Fruit fly (Drosophila melanogaster): ENCODE results near the gene CG17721.

Gene CG17721

dm6 chr3R:11234918-11235371 lies at the start of gene CG17721, which contains the start of gene Arfip:
Gene CG17721 (plus strand): TSS chr3R:11235140.
Gene Arfip (minus strand): TSS chr3R:11235013.
- TF ChIP-seq CTCF (optimal IDR thresholded peaks at IDR 0.05): peak in 1 of 2 experiments; percentile 11
- TF ChIP-seq CG8478 (optimal IDR thresholded peaks at IDR 0.05): no peak

- TF ChIP-seq CTCF (optimal IDR thresholded peaks at IDR 0.05) (no peak), CG8478 (optimal IDR thresholded peaks at IDR 0.05) (no peak)
These were observed 39.1 kb upstream of the CG17721 start, which contains the start of gene CG18577 for dm6 chr3R:11195792-11196191. Gene CG18577 (plus strand): TSS chr3R:11196092.

- no peak for TF ChIP-seq CG8478 (optimal IDR thresholded peaks at IDR 0.05)
These were observed 38.1 kb upstream of the CG17721 start for dm6 chr3R:11196648-11197388.

- no peak for TF ChIP-seq CG8478 (optimal IDR thresholded peaks at IDR 0.05)
These were observed 37.6 kb upstream of the CG17721 start, which contains the start of gene cu for dm6 chr3R:11197389-11197716. Gene cu (plus strand): TSS chr3R:11197592.

dm6 chr3R:11198062-11198472 lies 36.9 kb upstream of the CG17721 start:
- TF ChIP-seq CTCF (optimal IDR thresholded peaks at IDR 0.05): no peak
- TF ChIP-seq CG8478 (optimal IDR thresholded peaks at IDR 0.05): no peak

dm6 chr3R:11199227-11199835 lies 35.6 kb upstream of the CG17721 start:
- no peak for TF ChIP-seq CG8478 (optimal IDR thresholded peaks at IDR 0.05)
- TF ChIP-seq CTCF (optimal IDR thresholded peaks at IDR 0.05): no peak

DNA sequence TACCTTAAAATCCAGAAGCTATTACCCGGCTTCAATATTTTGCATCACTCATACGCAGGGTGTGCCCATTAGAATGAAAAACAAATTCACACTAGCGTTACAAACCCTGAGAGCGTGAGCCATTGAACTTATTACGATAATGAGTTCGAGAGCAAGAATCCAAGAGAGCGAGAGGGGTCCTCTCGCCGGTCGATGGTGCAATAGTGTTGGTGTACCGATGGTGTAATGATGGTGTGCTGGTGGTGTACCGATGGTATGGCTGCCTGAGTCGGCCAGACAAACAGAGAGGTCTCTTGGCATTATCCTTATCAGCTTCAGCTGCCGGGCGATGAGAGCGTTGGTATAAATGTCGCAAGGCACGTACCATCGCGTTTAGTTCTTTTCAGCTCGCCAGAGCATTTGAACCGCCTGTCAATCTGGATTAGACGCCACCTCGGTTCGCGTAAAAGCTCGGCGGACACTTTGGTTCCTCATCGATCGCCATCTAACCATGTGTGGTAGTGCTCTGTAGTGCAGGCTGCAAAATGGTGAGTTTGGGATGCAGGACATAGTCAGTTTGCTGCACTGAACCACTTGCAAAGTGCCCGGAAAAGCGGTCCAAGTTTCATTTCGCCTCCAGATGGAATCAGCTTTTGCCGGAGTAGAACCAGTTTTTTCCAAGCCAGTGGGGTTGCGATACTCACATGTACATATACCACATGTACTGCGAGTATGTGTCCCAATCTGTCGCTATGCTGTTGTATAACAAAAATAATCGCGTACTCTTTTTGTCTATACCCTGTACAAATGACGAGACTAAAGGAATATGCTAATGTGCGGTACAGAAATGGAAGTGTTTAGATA lies 34.7 kb upstream of the CG17721 start:
- no peak for TF ChIP-seq CTCF (optimal IDR thresholded peaks at IDR 0.05)
- no peak for TF ChIP-seq CG8478 (optimal IDR thresholded peaks at IDR 0.05)

DNA sequence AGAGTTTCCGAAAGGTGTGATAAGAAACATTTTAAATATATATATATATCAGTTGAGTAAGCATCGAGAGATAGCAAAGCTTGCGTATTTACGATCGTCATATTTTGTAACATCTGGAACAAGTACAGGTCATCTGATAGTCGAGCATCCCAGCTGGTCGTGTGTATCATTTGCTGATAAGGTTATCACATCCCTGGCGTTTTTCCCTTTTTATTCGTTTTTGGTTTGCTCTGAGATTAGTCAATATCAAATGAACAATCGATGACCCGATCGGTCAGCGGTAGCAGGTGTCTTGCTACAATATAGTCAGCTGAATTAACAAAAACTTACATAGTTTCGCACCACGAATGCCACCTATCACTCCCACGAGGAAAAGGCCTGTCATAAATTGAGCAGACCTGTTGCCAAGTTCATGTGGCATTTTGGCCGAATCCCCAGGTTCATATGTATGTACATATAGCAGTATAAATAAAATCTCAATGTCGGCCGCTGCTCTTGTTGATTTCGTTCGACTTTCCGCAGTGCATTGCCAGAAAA lies 34.0 kb upstream of the CG17721 start:
- TF ChIP-seq CG8478 (optimal IDR thresholded peaks at IDR 0.05) (no peak), CTCF (optimal IDR thresholded peaks at IDR 0.05) (no peak)

DNA sequence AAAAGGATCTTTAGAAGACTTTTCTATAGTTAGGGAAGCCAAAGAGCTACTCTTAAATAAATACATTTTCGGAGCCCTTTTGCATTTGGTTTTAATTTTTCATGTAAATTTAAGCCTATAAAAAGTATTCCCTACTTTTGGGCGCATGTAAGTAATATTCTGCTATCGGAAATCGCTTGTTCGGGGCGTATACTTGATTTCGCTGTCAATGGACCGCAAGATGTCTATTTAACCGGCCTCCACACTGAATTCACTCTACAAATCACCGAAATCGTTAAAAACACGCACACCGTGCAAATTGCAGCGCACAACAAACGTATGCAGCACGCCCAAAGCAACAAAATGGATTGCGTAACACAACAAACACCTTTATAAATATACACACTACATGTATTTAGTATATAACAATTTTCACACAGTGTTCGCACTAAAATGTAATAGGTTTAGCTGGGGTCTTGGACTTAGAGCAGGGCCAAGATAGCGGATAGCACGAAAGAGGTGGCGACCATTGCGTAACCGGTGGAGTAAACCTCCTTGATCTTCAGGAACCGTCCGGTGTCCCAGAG lies 26.1 kb upstream of the CG17721 start:
- TF ChIP-seq CG8478 (optimal IDR thresholded peaks at IDR 0.05) (no peak), CTCF (optimal IDR thresholded peaks at IDR 0.05) (no peak)

- TF ChIP-seq CTCF (optimal IDR thresholded peaks at IDR 0.05): no peak
- no peak for TF ChIP-seq CG8478 (optimal IDR thresholded peaks at IDR 0.05)
These were observed 25.0 kb upstream of the CG17721 start, which contains the start of the genes SdhC and Tctp for dm6 chr3R:11209801-11210402. Gene SdhC (minus strand): TSS chr3R:11209849. Gene Tctp (plus strand): TSS chr3R:11210247.

DNA sequence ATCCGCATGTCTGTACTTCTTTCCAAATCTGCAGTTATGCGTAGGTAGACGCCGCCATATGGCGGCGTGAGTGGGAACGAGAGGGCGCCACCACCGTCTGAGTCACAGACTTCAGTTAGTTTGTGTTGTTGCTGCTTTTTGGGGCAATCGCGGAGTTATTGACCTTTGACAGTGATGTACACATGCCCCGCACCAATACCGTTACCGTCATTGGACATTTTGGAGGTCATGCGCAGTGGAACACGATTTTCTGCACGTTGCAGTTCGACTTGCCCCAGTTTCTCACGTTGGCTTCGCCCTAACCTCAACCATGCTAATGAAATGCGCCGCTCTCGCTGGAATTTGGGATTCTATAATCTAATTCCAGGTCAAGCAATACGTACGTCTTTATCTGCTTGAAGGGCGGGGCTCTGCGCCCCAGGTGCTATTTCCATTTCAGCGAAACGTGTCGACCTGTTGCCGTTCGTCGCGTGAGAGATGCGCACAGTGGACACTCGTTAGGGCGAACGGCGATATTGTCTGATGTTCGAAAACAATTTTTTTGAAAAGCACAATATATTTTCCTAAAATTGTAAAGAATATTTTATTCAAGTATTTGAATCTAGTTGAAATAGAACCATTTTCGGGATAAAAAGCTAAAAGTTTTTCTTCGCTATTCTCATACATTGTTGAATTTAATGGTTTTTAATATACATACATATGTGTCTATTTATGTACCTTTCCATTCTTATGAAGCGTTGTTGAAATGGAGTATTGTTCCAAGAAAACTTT lies 23.5 kb upstream of the CG17721 start:
- TF ChIP-seq CTCF (optimal IDR thresholded peaks at IDR 0.05) (peak; percentile 31 to 42), CG8478 (optimal IDR thresholded peaks at IDR 0.05) (no peak)

- TF ChIP-seq CG8478 (optimal IDR thresholded peaks at IDR 0.05) (no peak), CTCF (optimal IDR thresholded peaks at IDR 0.05) (no peak)
These were observed 20.4 kb upstream of the CG17721 start, which contains the start of gene ZnT86D for dm6 chr3R:11214449-11214950. Gene ZnT86D (minus strand): TSS chr3R:11214539.

DNA sequence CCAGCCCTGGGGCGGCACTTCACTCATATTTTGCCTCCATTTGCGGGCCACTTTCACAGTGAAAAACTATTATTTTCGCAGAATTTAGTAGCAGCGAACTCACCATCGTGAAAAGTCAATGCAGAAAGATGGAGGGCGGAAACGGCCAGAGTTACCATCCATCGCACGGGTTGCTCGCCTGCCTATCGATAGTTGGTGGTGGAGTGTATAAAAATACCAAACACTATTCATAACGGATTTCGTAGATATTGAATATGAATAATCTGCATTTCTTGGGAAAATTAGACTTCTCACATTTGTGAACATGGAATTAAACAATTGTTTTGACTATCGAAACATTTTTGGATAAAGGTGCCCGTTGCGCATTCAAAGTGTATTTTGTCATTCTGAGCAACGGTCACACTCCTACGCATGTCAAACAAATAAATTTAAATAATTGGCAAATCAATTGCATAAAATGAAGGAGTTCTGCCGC lies 18.7 kb upstream of the CG17721 start, which contains the start of the genes RpS25 and CG4820:
Gene RpS25 (minus strand): TSS at position 132 of the 475 bp plus-strand sequence.
Gene CG4820 (plus strand): TSS at position 380 of the 475 bp plus-strand sequence.
- TF ChIP-seq CTCF (optimal IDR thresholded peaks at IDR 0.05) (peak; percentile 3 to 55), CG8478 (optimal IDR thresholded peaks at IDR 0.05) (no peak)

Measured in S2 (cell line).